Worm (Caenorhabditis elegans) whole organism, L3 larva: ENCODE measurements around the gene srw-43.

Source experiments
- ZK546.5 ChIP-seq: sonication (generic microtip); optimal IDR thresholded peaks from 2 replicates; lab custom pipeline; 2017; ENCODE audit warnings: missing biosample characterization, missing genetic modification characterization
- ceh-82 ChIP-seq: fragments of 150-350 bp; optimal IDR thresholded peaks from 2 replicates; lab custom pipeline; 2014; ENCODE audit warnings: missing biosample characterization, missing genetic modification characterization
- elt-3 ChIP-seq, 3 experiments: fragments of 150-350 bp in 1 of 3; sonication (generic microtip) in 2 of 3; optimal IDR thresholded peaks; 2 replicates in 2 of 3; 4 replicates in 1 of 3; lab custom pipeline; 2014 to 2017; ENCODE audit warnings: missing biosample characterization in 3 of 3, missing genetic modification characterization in 3 of 3
- jun-1 ChIP-seq: fragments of 150-350 bp; optimal IDR thresholded peaks from 2 replicates; lab custom pipeline; 2014; ENCODE audit warnings: missing biosample characterization, missing genetic modification reagents, missing genetic modification characterization
- mdl-1 ChIP-seq: fragments of 150-350 bp; optimal IDR thresholded peaks from 2 replicates; lab custom pipeline; 2014; ENCODE audit warnings: missing biosample characterization, missing genetic modification characterization
- nhr-12 ChIP-seq: fragments of 150-350 bp; optimal IDR thresholded peaks from 2 replicates; lab custom pipeline; 2014; ENCODE audit warnings: missing biosample characterization, missing genetic modification characterization
- sea-2 ChIP-seq: fragments of 150-350 bp; sonication (generic microtip); optimal IDR thresholded peaks from 4 replicates; lab custom pipeline; 2014; ENCODE audit warnings: missing biosample characterization, missing genetic modification reagents, missing genetic modification characterization
- snpc-4 ChIP-seq: fragments of 150-350 bp; optimal IDR thresholded peaks from 2 replicates; lab custom pipeline; 2014; ENCODE audit warnings: missing biosample characterization, missing genetic modification characterization
- unc-62 ChIP-seq: fragments of 150-350 bp; sonication (generic microtip); optimal IDR thresholded peaks from 4 replicates; lab custom pipeline; 2014; ENCODE audit warnings: missing biosample characterization, missing genetic modification reagents, missing genetic modification characterization
- ztf-11 ChIP-seq: fragments of 150-350 bp; optimal IDR thresholded peaks from 2 replicates; lab custom pipeline; 2014; ENCODE audit warnings: missing biosample characterization, missing genetic modification characterization
- ztf-4 ChIP-seq: fragments of 150-350 bp; optimal IDR thresholded peaks from 2 replicates; lab custom pipeline; 2014; ENCODE audit warnings: missing biosample characterization, missing genetic modification characterization

- TF ChIP-seq ztf-4 (tag; lab: Kevin White, UChicago), result no peak
- TF ChIP-seq sea-2 (GFP tag; lab: Kevin White, UChicago), result no peak
- TF ChIP-seq nhr-12, result no peak
- no peak for TF ChIP-seq mdl-1
- TF ChIP-seq jun-1 (tag; lab: Kevin White, UChicago), result no peak
- no peak for TF ChIP-seq elt-3 (tag; optimal IDR thresholded peaks at IDR 0.05; lab: Kevin White, UChicago)
- no peak for TF ChIP-seq ZK546.5 (tag; lab: Kevin White, UChicago)
- TF ChIP-seq ceh-82 (tag; lab: Kevin White, UChicago), result no peak
- no peak for TF ChIP-seq unc-62 (GFP tag; lab: Kevin White, UChicago)
- TF ChIP-seq snpc-4 (tag; lab: Kevin White, UChicago), result no peak
- no peak for TF ChIP-seq ztf-11
These were observed 8.7 kb downstream of the srw-43 start, which contains the start of gene srz-101 for ce11 chrV:16694538-16694937.
